Worm (Caenorhabditis elegans) whole organism, L1 larva: ENCODE measurements around the gene twk-7.
A peak's percentile ranks its signal among the peaks of the same experiment; 100 is the strongest.

ENCODE experiments used
- C34B4.2 ChIP-seq: sonication (generic microtip); optimal IDR thresholded peaks from 2 replicates; lab custom pipeline; 2017; ENCODE audit warnings: mild to moderate bottlenecking, missing genetic modification characterization, missing compliant biosample characterization
- blmp-1 ChIP-seq: fragments of 150-350 bp; optimal IDR thresholded peaks from 2 replicates; lab custom pipeline; 2014; ENCODE audit warnings: missing biosample characterization, missing genetic modification characterization
- ceh-63 ChIP-seq: fragments of 200-800 bp; sonication (Bioruptor generic); optimal IDR thresholded peaks from 2 replicates; lab custom pipeline; 2018; ENCODE audit warnings: mild to moderate bottlenecking, missing genetic modification characterization, missing compliant biosample characterization
- ces-1 ChIP-seq: fragments of 150-350 bp; optimal IDR thresholded peaks from 2 replicates; lab custom pipeline; 2014; ENCODE audit warnings: missing biosample characterization, missing genetic modification reagents, missing genetic modification characterization
- efl-1 ChIP-seq, 4 experiments: fragments of 150-350 bp; optimal IDR thresholded peaks in 3 of 4; peaks in 1 of 4; 1 replicate in 1 of 4; 2 replicates in 3 of 4; lab custom pipeline; 2014; ENCODE audit warnings: missing biosample characterization in 2 of 4, missing genetic modification characterization in 2 of 4, missing genetic modification reagents in 2 of 4
- elt-2 ChIP-seq: sonication (generic microtip); optimal IDR thresholded peaks from 2 replicates; lab custom pipeline; 2016; ENCODE audit warnings: missing genetic modification characterization, mild to moderate bottlenecking, inconsistent platforms, missing compliant biosample characterization, missing genetic modification reagents
- fkh-10 ChIP-seq: sonication (generic microtip); optimal IDR thresholded peaks from 2 replicates; lab custom pipeline; 2017; ENCODE audit warnings: missing biosample characterization, missing genetic modification reagents, missing genetic modification characterization
- fkh-8 ChIP-seq: sonication (generic microtip); optimal IDR thresholded peaks from 2 replicates; lab custom pipeline; 2016; ENCODE audit warnings: mild to moderate bottlenecking, missing genetic modification characterization, missing compliant biosample characterization
- hlh-4 ChIP-seq: sonication (generic microtip); optimal IDR thresholded peaks from 2 replicates; lab custom pipeline; 2016; ENCODE audit warnings: mild to moderate bottlenecking, missing genetic modification characterization, missing compliant biosample characterization
- hpl-2 ChIP-seq: fragments of 150-350 bp; optimal IDR thresholded peaks from 2 replicates; lab custom pipeline; 2014; ENCODE audit warnings: missing biosample characterization, missing genetic modification reagents, missing genetic modification characterization
- irx-1 ChIP-seq: sonication (generic microtip); optimal IDR thresholded peaks from 2 replicates; lab custom pipeline; 2016; ENCODE audit warnings: missing genetic modification characterization, missing compliant biosample characterization
- isw-1 ChIP-seq: fragments of 200-800 bp; sonication (Bioruptor generic); IDR thresholded peaks from 2 replicates; pipeline ENCODE4 v1.3.6; 2022; ENCODE audit warnings: missing genetic modification characterization, missing compliant biosample characterization
- lin-14 ChIP-seq: fragments of 200-800 bp; sonication (Bioruptor generic); optimal IDR thresholded peaks from 2 replicates; lab custom pipeline; 2018; ENCODE audit warnings: mild to moderate bottlenecking, missing genetic modification characterization, moderate library complexity, missing compliant biosample characterization
- lir-3 ChIP-seq: sonication (generic microtip); optimal IDR thresholded peaks from 2 replicates; lab custom pipeline; 2016; ENCODE audit warnings: mild to moderate bottlenecking, missing genetic modification characterization, moderate library complexity, missing compliant biosample characterization; ENCODE audit not compliant: poor library complexity
- mdl-1 ChIP-seq, 2 experiments: fragments of 150-350 bp; optimal IDR thresholded peaks; 2 replicates each; lab custom pipeline; 2014 to 2017; ENCODE audit warnings: missing biosample characterization in 2 of 2, missing genetic modification characterization in 2 of 2, inconsistent platforms in 1 of 2
- mef-2 ChIP-seq: fragments of 150-350 bp; optimal IDR thresholded peaks from 2 replicates; lab custom pipeline; 2014; ENCODE audit warnings: missing biosample characterization, missing genetic modification characterization
- mep-1 ChIP-seq: fragments of 150-350 bp; optimal IDR thresholded peaks from 2 replicates; lab custom pipeline; 2014; ENCODE audit warnings: missing biosample characterization, missing genetic modification characterization
- nhr-11 ChIP-seq: fragments of 150-350 bp; optimal IDR thresholded peaks from 2 replicates; lab custom pipeline; 2014; ENCODE audit warnings: missing biosample characterization, missing genetic modification characterization
- nhr-19 ChIP-seq: fragments of 200-800 bp; sonication (Bioruptor generic); conservative IDR thresholded peaks from 2 replicates; pipeline ENCODE4 v1.3.6; 2022; ENCODE audit warnings: missing genetic modification characterization, missing compliant biosample characterization
- nhr-237 ChIP-seq: fragments of 150-350 bp; optimal IDR thresholded peaks from 2 replicates; lab custom pipeline; 2014; ENCODE audit warnings: missing biosample characterization, missing genetic modification characterization
- nhr-84 ChIP-seq: sonication (generic microtip); optimal IDR thresholded peaks from 2 replicates; lab custom pipeline; 2017; ENCODE audit warnings: missing biosample characterization, missing genetic modification characterization
- nhr-85 ChIP-seq: sonication (generic microtip); peaks from one replicate; lab custom pipeline; 2016; ENCODE audit warnings: missing genetic modification characterization, inconsistent platforms, missing compliant biosample characterization
- pag-3 ChIP-seq: sonication (generic microtip); optimal IDR thresholded peaks from 2 replicates; lab custom pipeline; 2017; ENCODE audit warnings: missing genetic modification characterization, mild to moderate bottlenecking, missing compliant biosample characterization, antibody characterized with exemption, borderline replicate concordance; ENCODE audit not compliant: insufficient read depth
- pqm-1 ChIP-seq: sonication (generic microtip); optimal IDR thresholded peaks from 3 replicates; lab custom pipeline; 2017; ENCODE audit warnings: missing biosample characterization, missing genetic modification characterization
- snpc-4 ChIP-seq: fragments of 150-350 bp; optimal IDR thresholded peaks from 2 replicates; lab custom pipeline; 2014; ENCODE audit warnings: missing biosample characterization, missing genetic modification characterization
- unc-62 ChIP-seq: fragments of 150-350 bp; optimal IDR thresholded peaks from 2 replicates; lab custom pipeline; 2014; ENCODE audit warnings: missing biosample characterization, missing genetic modification reagents, missing genetic modification characterization
- vab-15 ChIP-seq: sonication (generic microtip); optimal IDR thresholded peaks from 2 replicates; lab custom pipeline; 2017; ENCODE audit warnings: missing genotype, mild to moderate bottlenecking, missing genetic modification characterization, missing compliant biosample characterization
- ztf-4 ChIP-seq: fragments of 150-350 bp; optimal IDR thresholded peaks from 2 replicates; lab custom pipeline; 2014; ENCODE audit warnings: missing biosample characterization, missing genetic modification characterization

twk-7 gene

DNA sequence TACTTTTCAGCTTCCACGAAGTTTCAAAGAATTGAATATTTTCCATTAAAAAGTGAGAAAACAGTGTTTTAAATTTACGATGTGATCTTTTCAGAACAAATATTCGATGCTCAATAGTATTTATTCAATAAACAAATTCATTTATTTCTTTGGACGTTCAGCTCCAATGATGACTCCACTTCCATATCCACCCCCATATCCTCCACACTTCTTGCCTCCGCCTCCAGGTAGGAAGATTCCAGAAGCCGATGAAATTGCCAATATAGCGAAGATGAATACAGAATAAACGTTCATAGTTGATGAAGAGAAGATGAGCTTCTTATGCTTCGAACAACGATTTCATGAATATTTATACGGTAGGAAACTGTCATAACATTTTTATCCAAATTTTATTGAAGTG is 54.3 kb downstream of the twk-7 start, which contains the start of gene fip-3:
TSS of gene fip-3 (minus strand) at position 294 of the 400 bp plus-strand sequence.
- TF ChIP-seq mdl-1 (tag; optimal IDR thresholded peaks at IDR 0.05; lab: Kevin White, UChicago) (no peak), isw-1 (GFP tag; lab: Robert Waterston, UW) (no peak), pqm-1 (no peak), fkh-8 (tag; lab: Kevin White, UChicago) (no peak), vab-15 (tag; lab: Kevin White, UChicago) (no peak), snpc-4 (tag; lab: Kevin White, UChicago) (no peak), ceh-63 (GFP tag; lab: Kevin White, UChicago) (no peak), C34B4.2 (tag; lab: Kevin White, UChicago) (no peak), mep-1 (tag; lab: Kevin White, UChicago) (no peak), pag-3 (tag; lab: Kevin White, UChicago) (no peak), elt-2 (tag; lab: Kevin White, UChicago) (no peak), nhr-85 (tag; lab: Kevin White, UChicago) (no peak), lin-14 (no peak), lir-3 (no peak), hpl-2 (GFP tag; lab: Kevin White, UChicago) (no peak), nhr-84 (tag; lab: Kevin White, UChicago) (no peak), ztf-4 (tag; lab: Kevin White, UChicago) (no peak), unc-62 (GFP tag; lab: Kevin White, UChicago) (no peak), blmp-1 (tag; lab: Kevin White, UChicago) (no peak), nhr-11 (no peak)
- TF ChIP-seq, all 84 proteins: peak for 0

DNA sequence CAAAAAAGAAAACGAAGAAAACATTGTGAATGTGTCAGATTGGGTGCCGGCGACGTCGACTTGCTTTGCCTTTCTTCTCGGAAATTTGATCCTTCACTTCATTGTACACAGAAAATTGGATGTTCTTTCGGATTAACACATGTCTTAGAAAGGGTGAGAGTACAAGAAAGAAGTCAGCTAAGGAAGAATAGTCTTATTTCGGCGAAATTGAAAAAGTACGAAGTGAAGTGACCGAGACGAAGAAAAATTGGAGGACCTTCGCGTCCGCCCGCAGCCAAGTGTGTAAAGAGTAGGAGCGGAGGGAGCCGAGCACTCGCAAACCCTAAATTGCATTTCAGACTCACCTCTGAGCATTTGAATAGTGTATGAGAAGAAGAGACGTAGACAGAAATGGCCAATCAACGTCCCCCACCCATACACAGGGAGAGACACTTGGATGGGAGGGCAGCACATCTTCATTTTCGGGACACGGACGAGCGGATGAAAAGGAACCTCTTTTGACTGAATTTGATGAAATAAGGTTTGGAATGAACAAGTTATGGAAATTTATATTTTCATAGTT is 54.9 kb downstream of the twk-7 start, which contains the start of gene glr-1:
TSS of gene glr-1 (minus strand) at position 51 of the 562 bp plus-strand sequence.
- TF ChIP-seq nhr-237 (tag; lab: Kevin White, UChicago) (no peak), nhr-19 (GFP tag; lab: Robert Waterston, UW) (no peak), hlh-4 (no peak), irx-1 (tag; lab: Kevin White, UChicago) (no peak), ces-1 (GFP tag; lab: Kevin White, UChicago) (peak; percentile 71), pqm-1 (no peak), hpl-2 (GFP tag; lab: Kevin White, UChicago) (no peak), mef-2 (no peak), C34B4.2 (tag; lab: Kevin White, UChicago) (no peak), fkh-10 (GFP tag; lab: Kevin White, UChicago) (peak; percentile 74), ztf-4 (tag; lab: Kevin White, UChicago) (no peak), efl-1 (optimal IDR thresholded peaks at IDR 0.05; lab: Kevin White, UChicago) (no peak), efl-1 (GFP tag; optimal IDR thresholded peaks at IDR 0.05 in 1 of 2; lab: Kevin White, UChicago) (peak in 1 of 2 experiments; percentile 43), nhr-85 (tag; lab: Kevin White, UChicago) (no peak), lin-14 (peak; percentile 64)
